Fruit fly (Drosophila melanogaster) whole organism, embryonic: Measurements from ENCODE around the gene Hrd3.
A peak's percentile ranks its signal among the peaks of the same experiment; 100 is the strongest.

Source experiments
- Atf3 ChIP-seq: fragments of 200-800 bp; sonication (Bioruptor generic); optimal IDR thresholded peaks from 3 replicates; lab custom pipeline; 2016; ENCODE audit warnings: missing biosample characterization, missing genetic modification characterization
- B-H1 ChIP-seq: fragments of 200-800 bp; sonication (Bioruptor generic); IDR thresholded peaks from 3 replicates; pipeline ENCODE4 v1.3.6; 2022; ENCODE audit warnings: missing biosample characterization, missing genetic modification characterization
- B-H2 ChIP-seq: fragments of 200-800 bp; sonication (Bioruptor generic); optimal IDR thresholded peaks from 2 replicates; lab custom pipeline; 2018; ENCODE audit warnings: missing biosample characterization, mild to moderate bottlenecking, missing genetic modification characterization
- C15 ChIP-seq: fragments of 200-800 bp; sonication (Bioruptor generic); IDR thresholded peaks from 3 replicates; pipeline ENCODE4 v1.3.6; 2022; ENCODE audit warnings: missing biosample characterization, missing genetic modification characterization
- CG11695 ChIP-seq: fragments of 200-800 bp; sonication (Bioruptor generic); IDR thresholded peaks from 3 replicates; pipeline ENCODE4 v1.3.6; 2022; ENCODE audit warnings: missing biosample characterization, missing genetic modification characterization
- CG11696 ChIP-seq: fragments of 200-800 bp; sonication (Bioruptor generic); IDR thresholded peaks from 2 replicates; pipeline ENCODE4 v1.3.6; 2022; ENCODE audit warnings: missing biosample characterization, missing genetic modification characterization
- CG16779 ChIP-seq: fragments of 200-800 bp; sonication (Bioruptor generic); IDR thresholded peaks from 2 replicates; pipeline ENCODE4 v1.3.6; 2022; ENCODE audit warnings: missing biosample characterization, missing genetic modification characterization
- CG17359 ChIP-seq: fragments of 200-800 bp; sonication (Bioruptor generic); optimal IDR thresholded peaks from 3 replicates; lab custom pipeline; 2018; ENCODE audit warnings: missing biosample characterization, mild to moderate bottlenecking, missing genetic modification characterization, moderate library complexity
- CG17802 ChIP-seq: fragments of 200-800 bp; sonication (Bioruptor generic); optimal IDR thresholded peaks from 2 replicates; lab custom pipeline; 2018; ENCODE audit warnings: missing biosample characterization, mild to moderate bottlenecking, missing genetic modification characterization, moderate library complexity
- CG18599 ChIP-seq: fragments of 200-800 bp; sonication (Bioruptor generic); optimal IDR thresholded peaks from 3 replicates; lab custom pipeline; 2017; ENCODE audit warnings: missing biosample characterization, missing genetic modification characterization, mild to moderate bottlenecking, moderate library complexity, missing genetic modification reagents
- CG2712 ChIP-seq: fragments of 200-800 bp; optimal IDR thresholded peaks from 3 replicates; lab custom pipeline; 2019; ENCODE audit warnings: missing biosample characterization, mild to moderate bottlenecking, missing genetic modification characterization, moderate library complexity
- CG2875 ChIP-seq: fragments of 200-800 bp; sonication (Bioruptor generic); optimal IDR thresholded peaks from 2 replicates; lab custom pipeline; 2017; ENCODE audit warnings: missing biosample characterization, mild to moderate bottlenecking, missing genetic modification characterization, missing genetic modification reagents
- CG31388 ChIP-seq: fragments of 200-800 bp; sonication (Bioruptor generic); optimal IDR thresholded peaks from 2 replicates; lab custom pipeline; 2016; ENCODE audit warnings: missing biosample characterization, missing genetic modification characterization
- CG32532 ChIP-seq: fragments of 200-800 bp; sonication (Bioruptor generic); IDR thresholded peaks from 2 replicates; pipeline ENCODE4 v1.3.6; 2022; ENCODE audit warnings: missing biosample characterization, missing genetic modification characterization
- CG32772 ChIP-seq: fragments of 200-800 bp; sonication (Bioruptor generic); IDR thresholded peaks from 2 replicates; pipeline ENCODE4 v1.3.6; 2022; ENCODE audit warnings: missing biosample characterization, missing genetic modification characterization
- CG33213 ChIP-seq: fragments of 200-800 bp; sonication (Bioruptor generic); optimal IDR thresholded peaks from 3 replicates; lab custom pipeline; 2016; ENCODE audit warnings: missing biosample characterization, missing genetic modification characterization
- CG3995 ChIP-seq: fragments of 200-800 bp; sonication (Bioruptor generic); optimal IDR thresholded peaks from 3 replicates; lab custom pipeline; 2016; ENCODE audit warnings: missing biosample characterization, missing genetic modification characterization
- CG5180 ChIP-seq: fragments of 200-800 bp; sonication (Bioruptor generic); optimal IDR thresholded peaks from 3 replicates; lab custom pipeline; 2017; ENCODE audit warnings: missing biosample characterization, missing genetic modification characterization, mild to moderate bottlenecking, moderate library complexity, missing genetic modification reagents
- CG5953 ChIP-seq: fragments of 200-800 bp; sonication (Bioruptor generic); IDR thresholded peaks from 2 replicates; pipeline ENCODE4 v1.3.6; 2022; ENCODE audit warnings: missing biosample characterization, missing genetic modification characterization
- CG6175 ChIP-seq: fragments of 200-800 bp; sonication (Bioruptor generic); IDR thresholded peaks from 3 replicates; pipeline ENCODE4 v1.3.6; 2022; ENCODE audit warnings: missing biosample characterization, missing genetic modification characterization
- CG7987 ChIP-seq: fragments of 200-800 bp; sonication (Bioruptor generic); optimal IDR thresholded peaks from 2 replicates; lab custom pipeline; 2018; ENCODE audit warnings: missing biosample characterization, mild to moderate bottlenecking, missing genetic modification characterization, moderate library complexity
- CG8359 ChIP-seq: fragments of 200-800 bp; sonication (Bioruptor generic); optimal IDR thresholded peaks from 2 replicates; lab custom pipeline; 2017; ENCODE audit warnings: missing biosample characterization, mild to moderate bottlenecking, missing genetic modification characterization, borderline replicate concordance
- CG9215 ChIP-seq: fragments of 200-800 bp; sonication (Bioruptor generic); IDR thresholded peaks from 2 replicates; pipeline ENCODE4 v1.3.6; 2022; ENCODE audit warnings: missing biosample characterization, missing genetic modification characterization
- CG9797 ChIP-seq: fragments of 200-800 bp; sonication (Bioruptor generic); optimal IDR thresholded peaks from 3 replicates; lab custom pipeline; 2018; ENCODE audit warnings: missing biosample characterization, mild to moderate bottlenecking, missing genetic modification characterization
- CoRest ChIP-seq: fragments of 200-800 bp; sonication (Bioruptor generic); optimal IDR thresholded peaks from 3 replicates; lab custom pipeline; 2018; ENCODE audit warnings: missing biosample characterization, mild to moderate bottlenecking, missing genetic modification characterization, moderate library complexity
- Dad ChIP-seq: fragments of 200-800 bp; sonication (Bioruptor generic); optimal IDR thresholded peaks from 3 replicates; lab custom pipeline; 2016; ENCODE audit warnings: missing biosample characterization, missing genetic modification characterization
- Hey ChIP-seq: fragments of 200-800 bp; sonication (Bioruptor generic); optimal IDR thresholded peaks from 3 replicates; lab custom pipeline; 2018; ENCODE audit warnings: missing biosample characterization, mild to moderate bottlenecking, missing genetic modification characterization
- Hr51 ChIP-seq, 2 experiments: fragments of 200-800 bp; sonication (Bioruptor generic); optimal IDR thresholded peaks; 2 replicates in 1 of 2; 3 replicates in 1 of 2; lab custom pipeline; 2016 to 2018; ENCODE audit warnings: missing biosample characterization in 2 of 2, missing genetic modification characterization in 2 of 2, mild to moderate bottlenecking in 1 of 2, moderate library complexity in 1 of 2
- Lpt ChIP-seq: fragments of >200 bp; optimal IDR thresholded peaks from 2 replicates; lab custom pipeline; 2018; ENCODE audit warnings: missing biosample characterization, missing genetic modification characterization
- Rx ChIP-seq: fragments of 200-800 bp; sonication (Bioruptor generic); IDR thresholded peaks from 2 replicates; pipeline ENCODE4 v1.3.6; 2022; ENCODE audit warnings: missing biosample characterization, missing genetic modification characterization
- Side ChIP-seq: fragments of 200-800 bp; sonication (Bioruptor generic); optimal IDR thresholded peaks from 2 replicates; lab custom pipeline; 2016; ENCODE audit warnings: missing biosample characterization, missing genetic modification characterization
- Trl ChIP-seq, 3 experiments: fragments of >200 bp in 2 of 3; fragments of 200-800 bp in 1 of 3; sonication (Bioruptor generic) in 1 of 3; optimal IDR thresholded peaks; 2 replicates in 1 of 3; 3 replicates in 2 of 3; lab custom pipeline; 2016 to 2017; ENCODE audit warnings: missing biosample characterization in 1 of 3, missing genetic modification characterization in 1 of 3
- az2 ChIP-seq: fragments of 200-800 bp; sonication (Bioruptor generic); optimal IDR thresholded peaks from 3 replicates; lab custom pipeline; 2016; ENCODE audit warnings: missing biosample characterization, missing genetic modification characterization
- danr ChIP-seq: fragments of 200-800 bp; sonication (Bioruptor generic); IDR thresholded peaks from 2 replicates; pipeline ENCODE4 v1.3.6; 2022; ENCODE audit warnings: missing biosample characterization, missing genetic modification characterization
- ftz-f1 ChIP-seq: fragments of 200-800 bp; sonication (Bioruptor generic); optimal IDR thresholded peaks from 2 replicates; lab custom pipeline; 2016; ENCODE audit warnings: missing biosample characterization, missing genetic modification characterization
- gce ChIP-seq: fragments of 200-800 bp; sonication (Bioruptor generic); IDR thresholded peaks from 3 replicates; pipeline ENCODE4 v1.3.6; 2022; ENCODE audit warnings: missing biosample characterization, missing genetic modification characterization
- h ChIP-seq: fragments of >200 bp; optimal IDR thresholded peaks from 2 replicates; lab custom pipeline; 2017
- jigr1 ChIP-seq: fragments of 200-800 bp; sonication (Bioruptor generic); IDR thresholded peaks from 3 replicates; pipeline ENCODE4 v1.3.6; 2022; ENCODE audit warnings: missing biosample characterization, missing genetic modification characterization
- lbe ChIP-seq: fragments of 200-800 bp; sonication (Bioruptor generic); optimal IDR thresholded peaks from 2 replicates; lab custom pipeline; 2016; ENCODE audit warnings: missing biosample characterization, mild to moderate bottlenecking, missing genetic modification characterization
- nau ChIP-seq: fragments of 200-800 bp; sonication (Bioruptor generic); optimal IDR thresholded peaks from 3 replicates; lab custom pipeline; 2017; ENCODE audit warnings: missing biosample characterization, mild to moderate bottlenecking, missing genetic modification characterization, missing genetic modification reagents
- pan ChIP-seq, 4 experiments: fragments of >200 bp in 3 of 4; fragments of 200-800 bp in 1 of 4; sonication (Bioruptor generic) in 1 of 4; optimal IDR thresholded peaks in 3 of 4; IDR thresholded peaks in 1 of 4; 2 replicates each; pipeline versions ENCODE4 v1.3.6 to Lab custom; 2017 to 2022; ENCODE audit warnings: missing biosample characterization in 2 of 4, missing genetic modification characterization in 2 of 4, mixed read lengths in 1 of 4
- pho ChIP-seq: fragments of 200-800 bp; sonication (Bioruptor generic); optimal IDR thresholded peaks from 2 replicates; lab custom pipeline; 2016; ENCODE audit warnings: missing biosample characterization, missing genetic modification characterization
- psq ChIP-seq: fragments of 200-800 bp; sonication (Bioruptor generic); optimal IDR thresholded peaks from 2 replicates; lab custom pipeline; 2017; ENCODE audit warnings: missing biosample characterization, missing genetic modification characterization
- schlank ChIP-seq: fragments of 200-800 bp; sonication (Bioruptor generic); optimal IDR thresholded peaks from 2 replicates; lab custom pipeline; 2018; ENCODE audit warnings: missing biosample characterization, mild to moderate bottlenecking, missing genetic modification characterization
- scrt ChIP-seq: fragments of 200-800 bp; sonication (Bioruptor generic); optimal IDR thresholded peaks from 2 replicates; lab custom pipeline; 2018; ENCODE audit warnings: missing biosample characterization, mild to moderate bottlenecking, missing genetic modification characterization, moderate library complexity
- seq ChIP-seq: fragments of 200-800 bp; sonication (Bioruptor generic); IDR thresholded peaks from 2 replicates; pipeline ENCODE4 v1.3.6; 2022; ENCODE audit warnings: missing biosample characterization, missing genetic modification characterization
- sima ChIP-seq: fragments of 200-800 bp; sonication (Bioruptor generic); optimal IDR thresholded peaks from 2 replicates; lab custom pipeline; 2016; ENCODE audit warnings: missing biosample characterization, missing genetic modification characterization
- tio ChIP-seq: fragments of 200-800 bp; sonication (Bioruptor generic); optimal IDR thresholded peaks from 2 replicates; lab custom pipeline; 2017; ENCODE audit warnings: missing biosample characterization, missing genetic modification characterization, inconsistent platforms
- trem ChIP-seq: fragments of 200-800 bp; optimal IDR thresholded peaks from 3 replicates; lab custom pipeline; 2019; ENCODE audit warnings: missing biosample characterization, mild to moderate bottlenecking, missing genetic modification characterization, moderate library complexity
- vfl ChIP-seq: fragments of 200-800 bp; sonication (Bioruptor generic); optimal IDR thresholded peaks from 2 replicates; lab custom pipeline; 2016; ENCODE audit warnings: missing biosample characterization, missing genetic modification characterization

Gene Hrd3

dm6 chr3R:23723381-23724034 is 34.8 kb downstream of the Hrd3 start (continued):
- TF ChIP-seq psq (no peak), gce (peak; percentile 91), nau (GFP tag; lab: Kevin White, UChicago) (peak; percentile 70), B-H2 (GFP tag; lab: Kevin White, UChicago) (no peak), CG9797 (peak; percentile 23), Side (GFP tag; lab: Kevin White, UChicago) (peak; percentile 49), CG11696 (peak; percentile 56), pho (GFP tag; lab: Kevin White, UChicago) (no peak), Lpt (GFP tag; lab: Kevin White, UChicago) (no peak), scrt (no peak), Trl (optimal IDR thresholded peaks at IDR 0.05; lab: Kevin White, UChicago) (peak; percentile 68 to 89), Trl (GFP tag; optimal IDR thresholded peaks at IDR 0.05; lab: Kevin White, UChicago) (peak; percentile 83), seq (GFP tag; lab: Robert Waterston, UW) (peak; percentile 38; the same call in 1 of the 2 replicates), CG11695 (peak; percentile 44; the same call in 1 of the 3 replicates), Hey (tag; lab: Kevin White, UChicago) (peak; percentile 47), CG18599 (GFP tag; lab: Kevin White, UChicago) (no peak), CG5953 (GFP tag; lab: Robert Waterston, UW) (peak; percentile 54; the same call in 1 of the 2 replicates), CG2875 (GFP tag; lab: Kevin White, UChicago) (peak; percentile 68), CG33213 (GFP tag; lab: Kevin White, UChicago) (peak; percentile 61), B-H1 (GFP tag; lab: Robert Waterston, UW) (no peak), CG2712 (tag; lab: Kevin White, UChicago) (peak; percentile 48), pan (optimal IDR thresholded peaks at IDR 0.05; lab: Kevin White, UChicago) (no peak), pan (GFP tag; optimal IDR thresholded peaks at IDR 0.05 in 1 of 2, IDR thresholded peaks at IDR 0.05 in 1 of 2) (peak in 1 of 2 experiments; percentile 79), vfl (no peak), danr (GFP tag; lab: Robert Waterston, UW) (no peak), CG8359 (GFP tag; lab: Kevin White, UChicago) (peak; percentile 52), CG32772 (GFP tag; lab: Robert Waterston, UW) (no peak), CG5180 (GFP tag; lab: Kevin White, UChicago) (peak; percentile 78), trem (peak; percentile 9), tio (GFP tag; lab: Kevin White, UChicago) (no peak), Hr51 (GFP tag; optimal IDR thresholded peaks at IDR 0.05; lab: Kevin White, UChicago) (no peak), schlank (tag; lab: Kevin White, UChicago) (peak; percentile 32), CG7987 (GFP tag; lab: Kevin White, UChicago) (peak; percentile 76), CG31388 (GFP tag; lab: Kevin White, UChicago) (no peak), ftz-f1 (GFP tag; lab: Kevin White, UChicago) (no peak), C15 (GFP tag; lab: Robert Waterston, UW) (no peak), CG17359 (tag; lab: Kevin White, UChicago) (peak; percentile 84), h (lab: Kevin White, UChicago) (no peak), jigr1 (GFP tag; lab: Robert Waterston, UW) (0 out of 3 replicates have a peak, but pooled peaks have one; percentile 12), az2 (no peak), CG3995 (no peak), Rx (GFP tag; lab: Robert Waterston, UW) (no peak; the same call in 1 of the 2 replicates), Dad (no peak), CoRest (no peak), Atf3 (GFP tag; lab: Kevin White, UChicago) (no peak), CG6175 (GFP tag; lab: Robert Waterston, UW) (no peak), lbe (peak; percentile 39), CG16779 (GFP tag; lab: Robert Waterston, UW) (no peak), CG32532 (GFP tag; lab: Robert Waterston, UW) (no peak), CG17802 (no peak), CG9215 (GFP tag; lab: Robert Waterston, UW) (no peak), sima (GFP tag; lab: Kevin White, UChicago) (no peak)
